Worm (Caenorhabditis elegans) whole organism, L1 larva: Measurements from ENCODE around the gene txt-17.

Experiments
- egl-27 ChIP-seq, 2 experiments: fragments of 150-350 bp in 1 of 2; sonication (generic microtip); optimal IDR thresholded peaks; 3 replicates each; lab custom pipeline; 2017 to 2018; ENCODE audit warnings: missing biosample characterization in 2 of 2, missing genetic modification characterization in 2 of 2, missing genetic modification reagents in 2 of 2
- elt-2 ChIP-seq: sonication (generic microtip); optimal IDR thresholded peaks from 2 replicates; lab custom pipeline; 2016; ENCODE audit warnings: missing genetic modification characterization, mild to moderate bottlenecking, inconsistent platforms, missing compliant biosample characterization, missing genetic modification reagents
- hlh-17 ChIP-seq: fragments of 200-800 bp; sonication (Bioruptor generic); optimal IDR thresholded peaks from 2 replicates; lab custom pipeline; 2018; ENCODE audit warnings: missing genetic modification characterization, mild to moderate bottlenecking, missing compliant biosample characterization, moderate library complexity, borderline replicate concordance
- lin-15B ChIP-seq: fragments of 150-350 bp; sonication (generic microtip); optimal IDR thresholded peaks from 3 replicates; lab custom pipeline; 2014; ENCODE audit warnings: missing biosample characterization, missing genetic modification characterization
- lsy-2 ChIP-seq, 2 experiments: fragments of 150-350 bp; optimal IDR thresholded peaks; 2 replicates each; lab custom pipeline; 2014; ENCODE audit warnings: missing biosample characterization in 2 of 2, missing genetic modification characterization in 2 of 2
- mdl-1 ChIP-seq, 2 experiments: fragments of 150-350 bp; optimal IDR thresholded peaks; 2 replicates each; lab custom pipeline; 2014 to 2017; ENCODE audit warnings: missing biosample characterization in 2 of 2, missing genetic modification characterization in 2 of 2, inconsistent platforms in 1 of 2
- mep-1 ChIP-seq: fragments of 150-350 bp; optimal IDR thresholded peaks from 2 replicates; lab custom pipeline; 2014; ENCODE audit warnings: missing biosample characterization, missing genetic modification characterization
- nhr-77 ChIP-seq: fragments of 150-350 bp; optimal IDR thresholded peaks from 2 replicates; lab custom pipeline; 2014; ENCODE audit warnings: missing biosample characterization, missing genetic modification characterization
- tbx-2 ChIP-seq: sonication (generic microtip); optimal IDR thresholded peaks from 2 replicates; lab custom pipeline; 2016; ENCODE audit warnings: missing genetic modification characterization, missing compliant biosample characterization
- unc-130 ChIP-seq: fragments of 150-350 bp; optimal IDR thresholded peaks from 2 replicates; lab custom pipeline; 2017; ENCODE audit warnings: missing biosample characterization, missing genetic modification characterization, inconsistent platforms
- unc-62 ChIP-seq: fragments of 150-350 bp; optimal IDR thresholded peaks from 2 replicates; lab custom pipeline; 2014; ENCODE audit warnings: missing biosample characterization, missing genetic modification reagents, missing genetic modification characterization
- unc-86 ChIP-seq: sonication (generic microtip); optimal IDR thresholded peaks from 2 replicates; lab custom pipeline; 2016; ENCODE audit warnings: missing genetic modification characterization, missing compliant biosample characterization
- ztf-11 ChIP-seq, 2 experiments: sonication (generic microtip); optimal IDR thresholded peaks; 2 replicates each; lab custom pipeline; 2016 to 2017; ENCODE audit warnings: missing genetic modification characterization in 2 of 2, missing biosample characterization in 1 of 2, missing compliant biosample characterization in 1 of 2
- ztf-4 ChIP-seq: fragments of 150-350 bp; optimal IDR thresholded peaks from 2 replicates; lab custom pipeline; 2014; ENCODE audit warnings: missing biosample characterization, missing genetic modification characterization

- no peak for TF ChIP-seq ztf-11 (tag; optimal IDR thresholded peaks at IDR 0.05; lab: Kevin White, UChicago)
- no peak for TF ChIP-seq tbx-2 (tag; lab: Kevin White, UChicago)
- no peak for TF ChIP-seq lsy-2 (tag; optimal IDR thresholded peaks at IDR 0.05; lab: Kevin White, UChicago)
- no peak for TF ChIP-seq elt-2
- TF ChIP-seq mep-1: no peak
- no peak for TF ChIP-seq lin-15B (tag; lab: Kevin White, UChicago)
- no peak for TF ChIP-seq ztf-4 (tag; lab: Kevin White, UChicago)
- no peak for TF ChIP-seq nhr-77
- TF ChIP-seq mdl-1 (tag; optimal IDR thresholded peaks at IDR 0.05; lab: Kevin White, UChicago): no peak
- TF ChIP-seq egl-27 (tag; optimal IDR thresholded peaks at IDR 0.05; lab: Kevin White, UChicago): no peak
- no peak for TF ChIP-seq unc-130 (tag; lab: Kevin White, UChicago)
- no peak for TF ChIP-seq unc-62
- TF ChIP-seq unc-86: no peak
- no peak for TF ChIP-seq hlh-17 (GFP tag; lab: Kevin White, UChicago)
Measured at ce11 chrV:7054598-7054997, 1.6 kb upstream of the txt-17 start, which contains the start of gene spig-8.
